Fruit fly (Drosophila melanogaster): ENCODE results near the gene CG9386.
A peak's percentile ranks its signal among the peaks of the same experiment; 100 is the strongest.

CG9386 gene

dm6 chr3R:9573812-9574587, 18.8 kb upstream of the CG9386 start, which contains the start of gene CG9399 (continued):
- TF ChIP-seq Ets65A (GFP tag) (peak; percentile 99), CG2116 (GFP tag; optimal IDR thresholded peaks at IDR 0.05) (peak; percentile 91), Adf1 (GFP tag; IDR thresholded peaks at IDR 0.05) (peak; percentile 75), CG17385 (GFP tag; optimal IDR thresholded peaks at IDR 0.05) (peak; percentile 94), CG2129 (GFP tag; IDR thresholded peaks at IDR 0.05; ENCODE audit: partially characterized antibody) (peak; percentile 24; the same call in 1 of the 2 replicates), trh (GFP tag; optimal IDR thresholded peaks at IDR 0.05) (peak; percentile 97), CG16863 (GFP tag; optimal IDR thresholded peaks at IDR 0.05) (peak; percentile 93), pho (GFP tag; optimal IDR thresholded peaks at IDR 0.05) (peak; percentile 93), nau (GFP tag; optimal IDR thresholded peaks at IDR 0.05) (peak; percentile 93), Hmr (GFP tag; optimal IDR thresholded peaks at IDR 0.05) (peak; percentile 97), odd (GFP tag; optimal IDR thresholded peaks at IDR 0.05) (peak; percentile 94), repo (GFP tag; optimal IDR thresholded peaks at IDR 0.05) (peak; percentile 84), CG3407 (GFP tag; optimal IDR thresholded peaks at IDR 0.05) (peak; percentile 97), CG2120 (GFP tag; optimal IDR thresholded peaks at IDR 0.05) (peak; percentile 97), jing (GFP tag; optimal IDR thresholded peaks at IDR 0.05) (peak; percentile 95), wdn (GFP tag; IDR thresholded peaks at IDR 0.05) (peak; percentile 92), D19B (GFP tag; optimal IDR thresholded peaks at IDR 0.05) (peak; percentile 81), CHES-1-like (GFP tag; optimal IDR thresholded peaks at IDR 0.05) (peak; percentile 87), CG9727 (GFP tag; optimal IDR thresholded peaks at IDR 0.05) (peak; percentile 96), sens-2 (GFP tag; IDR thresholded peaks at IDR 0.05) (peak; percentile 97), pfk (GFP tag; optimal IDR thresholded peaks at IDR 0.05) (peak; percentile 57), CG6689 (GFP tag; IDR thresholded peaks at IDR 0.05) (peak; percentile 98), CG4820 (GFP tag; optimal IDR thresholded peaks at IDR 0.05) (peak; percentile 96), sima (GFP tag; optimal IDR thresholded peaks at IDR 0.05) (peak; percentile 83), pan (optimal IDR thresholded peaks at IDR 0.05) (no peak), pan (GFP tag; optimal IDR thresholded peaks at IDR 0.05 in 1 of 2, IDR thresholded peaks at IDR 0.05 in 1 of 2) (peak in 1 of 2 experiments; percentile 99), wek (GFP tag; optimal IDR thresholded peaks at IDR 0.05) (peak; percentile 77), lilli (GFP tag; optimal IDR thresholded peaks at IDR 0.05) (peak; percentile 98), HmgD (GFP tag; optimal IDR thresholded peaks at IDR 0.05) (peak; percentile 30), sisA (GFP tag; IDR thresholded peaks at IDR 0.05) (peak; percentile 98), CG2875 (GFP tag; optimal IDR thresholded peaks at IDR 0.05) (peak; percentile 96), fd96Cb (tag; optimal IDR thresholded peaks at IDR 0.05) (peak; percentile 96), Rx (GFP tag; IDR thresholded peaks at IDR 0.05) (peak; percentile 98), trem (tag; optimal IDR thresholded peaks at IDR 0.05) (peak; percentile 93), CG18619 (GFP tag; optimal IDR thresholded peaks at IDR 0.05) (peak; percentile 95), yki (optimal IDR thresholded peaks at IDR 0.05) (no peak), CG15073 (GFP tag; optimal IDR thresholded peaks at IDR 0.05) (peak; percentile 87), B-H2 (GFP tag; optimal IDR thresholded peaks at IDR 0.05) (peak; percentile 94), Jarid2 (GFP tag; optimal IDR thresholded peaks at IDR 0.05) (peak; percentile 78), H15 (GFP tag; IDR thresholded peaks at IDR 0.05) (peak; percentile 99), hbn (GFP tag; IDR thresholded peaks at IDR 0.05; ENCODE audit: partially characterized antibody) (no peak), eyg (GFP tag; optimal IDR thresholded peaks at IDR 0.05) (peak; percentile 76), Scr (GFP tag; IDR thresholded peaks at IDR 0.05; ENCODE audit: partially characterized antibody) (peak; percentile 49), CG5180 (GFP tag; optimal IDR thresholded peaks at IDR 0.05) (peak; percentile 80), run (tag; optimal IDR thresholded peaks at IDR 0.05) (peak; percentile 94), CG15011 (GFP tag; optimal IDR thresholded peaks at IDR 0.05) (peak; percentile 90), CG34376 (GFP tag; optimal IDR thresholded peaks at IDR 0.05) (peak; percentile 64), CG13775 (GFP tag; optimal IDR thresholded peaks at IDR 0.05) (peak; percentile 98), unc-4 (GFP tag; IDR thresholded peaks at IDR 0.05; ENCODE audit: partially characterized antibody) (no peak)

Measured in whole organism, embryonic.